Worm (Caenorhabditis elegans) whole organism, L4/young adult: Measurements from ENCODE around the gene C52E4.7.

Experiments used
- W03F9.2 ChIP-seq: fragments of 150-350 bp; optimal IDR thresholded peaks from 2 replicates; lab custom pipeline; 2014; ENCODE audit warnings: missing biosample characterization, missing genetic modification characterization
- dao-5 ChIP-seq: sonication (generic microtip); optimal IDR thresholded peaks from 2 replicates; lab custom pipeline; 2016; ENCODE audit warnings: missing genotype, missing genetic modification characterization, moderate library complexity, missing compliant biosample characterization

- TF ChIP-seq dao-5 (no peak), W03F9.2 (tag; lab: Kevin White, UChicago) (no peak)
These were observed 3.5 kb upstream of the C52E4.7 start for ce11 chrV:11990511-11991127.
